Fruit fly (Drosophila melanogaster): ENCODE results near the gene PGRP-SB2.
A peak's percentile ranks its signal among the peaks of the same experiment; 100 is the strongest.

Gene PGRP-SB2

DNA sequence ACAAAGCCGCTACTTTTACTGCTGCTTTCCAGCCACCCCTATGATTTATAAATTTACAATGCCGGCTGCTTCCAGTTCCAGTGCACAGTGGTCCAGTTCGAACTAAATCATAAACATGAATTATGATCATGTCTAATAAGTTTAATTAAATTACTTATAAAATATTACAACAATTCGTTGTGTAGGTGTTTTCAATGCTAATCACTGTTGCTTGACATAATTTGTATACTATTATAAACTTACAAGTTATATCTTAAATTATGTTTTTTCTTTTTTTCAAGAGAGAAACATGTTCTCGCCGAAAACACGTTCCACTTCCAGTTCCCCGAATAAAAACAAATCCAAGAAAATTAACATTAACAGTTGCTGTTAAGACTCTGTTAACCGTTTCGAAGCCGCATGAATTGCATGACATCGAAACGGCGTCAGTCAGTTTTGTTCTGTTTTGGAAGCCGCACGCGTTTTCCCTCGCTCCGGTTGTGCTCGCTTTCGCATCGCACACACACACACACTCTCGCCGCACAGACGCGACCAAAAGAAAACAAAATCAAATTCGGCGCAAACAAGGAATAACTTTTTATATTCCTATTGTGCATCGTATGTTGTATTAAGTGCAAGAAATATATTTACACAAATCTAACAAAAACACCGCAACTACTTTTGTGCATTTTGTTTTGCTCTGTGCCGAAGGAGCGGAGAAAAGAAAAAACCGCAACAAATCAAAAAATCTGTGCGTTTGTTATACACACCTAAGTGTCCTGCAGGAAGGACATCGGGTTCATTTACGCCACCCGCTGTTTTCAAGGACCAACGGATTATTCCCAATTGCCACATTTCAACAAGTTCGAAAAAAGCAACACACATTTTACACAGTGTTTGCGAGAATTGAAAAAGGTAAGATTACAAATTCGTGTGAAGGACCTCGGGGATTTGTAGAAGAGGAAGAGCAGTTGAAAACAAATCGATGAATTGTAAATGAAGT lies 39.6 kb downstream of the PGRP-SB2 start, which contains the start of gene Nrt (continued):
- TF ChIP-seq CG15601 (tag; optimal IDR thresholded peaks at IDR 0.05) (peak; percentile 67), dmrt11E (tag; optimal IDR thresholded peaks at IDR 0.05) (peak; percentile 74), crc (GFP tag; optimal IDR thresholded peaks at IDR 0.05) (no peak), BtbVII (GFP tag; optimal IDR thresholded peaks at IDR 0.05) (peak; percentile 63), CG13296 (GFP tag; optimal IDR thresholded peaks at IDR 0.05) (peak; percentile 71), Doc3 (GFP tag; IDR thresholded peaks at IDR 0.05; ENCODE audit: partially characterized antibody) (no peak), CoRest (tag; optimal IDR thresholded peaks at IDR 0.05) (peak; percentile 69), en (GFP tag; optimal IDR thresholded peaks at IDR 0.05) (no peak), Lhr (GFP tag; optimal IDR thresholded peaks at IDR 0.05) (no peak), CG17186 (GFP tag; optimal IDR thresholded peaks at IDR 0.05) (no peak), CG1832 (GFP tag; optimal IDR thresholded peaks at IDR 0.05) (no peak), Nf-YC (tag; optimal IDR thresholded peaks at IDR 0.05) (peak; percentile 69), CG18619 (GFP tag; optimal IDR thresholded peaks at IDR 0.05) (no peak), lab (GFP tag; optimal IDR thresholded peaks at IDR 0.05) (peak; percentile 80), odd (GFP tag; optimal IDR thresholded peaks at IDR 0.05) (peak; percentile 69), br (optimal IDR thresholded peaks at IDR 0.05) (no peak), z (GFP tag; IDR thresholded peaks at IDR 0.05) (no peak), ATbp (GFP tag; optimal IDR thresholded peaks at IDR 0.05) (peak; percentile 65), CG6272 (GFP tag; IDR thresholded peaks at IDR 0.05) (no peak), ems (GFP tag; optimal IDR thresholded peaks at IDR 0.05) (no peak), CG32767 (GFP tag; IDR thresholded peaks at IDR 0.05) (0 out of 2 replicates have a peak, but pooled peaks have one; percentile 14), GATAe (GFP tag; conservative IDR thresholded peaks at IDR 0.05) (no peak), CG2129 (GFP tag; IDR thresholded peaks at IDR 0.05; ENCODE audit: partially characterized antibody) (no peak), CG7271 (tag; optimal IDR thresholded peaks at IDR 0.05) (no peak), tna (GFP tag; IDR thresholded peaks at IDR 0.05; ENCODE audit: partially characterized antibody) (peak; percentile 66; the same call in 1 of the 2 replicates), CG9817 (tag; optimal IDR thresholded peaks at IDR 0.05) (peak; percentile 47), CG11696 (GFP tag; IDR thresholded peaks at IDR 0.05) (no peak), zen (tag; optimal IDR thresholded peaks at IDR 0.05) (no peak), CG13287 (GFP tag; IDR thresholded peaks at IDR 0.05; ENCODE audit: partially characterized antibody) (peak; percentile 58), dysf (GFP tag; IDR thresholded peaks at IDR 0.05) (0 out of 3 replicates have a peak, but pooled peaks have one; percentile 43), abd-A (tag; optimal IDR thresholded peaks at IDR 0.05) (peak; percentile 18), ara (GFP tag; IDR thresholded peaks at IDR 0.05) (peak; percentile 68), CG34224 (GFP tag; IDR thresholded peaks at IDR 0.05; ENCODE audit: partially characterized antibody) (peak; percentile 25; the same call in 1 of the 3 replicates), Eip74EF (GFP tag; optimal IDR thresholded peaks at IDR 0.05) (peak in 1 of 2 experiments; percentile 55), oc (tag; optimal IDR thresholded peaks at IDR 0.05) (peak; percentile 59), MTF-1 (GFP tag; optimal IDR thresholded peaks at IDR 0.05; ENCODE audit: borderline replicate concordance) (no peak), CG6765 (GFP tag; optimal IDR thresholded peaks at IDR 0.05) (peak; percentile 82), gro (GFP tag; optimal IDR thresholded peaks at IDR 0.05) (no peak), CG11695 (GFP tag; IDR thresholded peaks at IDR 0.05) (peak; percentile 69; the same call in 2 of the 3 replicates), CG17361 (GFP tag; IDR thresholded peaks at IDR 0.05) (peak; percentile 67; the same call in 2 of the 3 replicates), Side (GFP tag; optimal IDR thresholded peaks at IDR 0.05) (no peak), sisA (GFP tag; IDR thresholded peaks at IDR 0.05) (peak; percentile 14; the same call in 1 of the 2 replicates), CG7372 (GFP tag; IDR thresholded peaks at IDR 0.05) (no peak), Hr39 (optimal IDR thresholded peaks at IDR 0.05) (no peak), zen2 (GFP tag; IDR thresholded peaks at IDR 0.05; ENCODE audit: partially characterized antibody) (no peak), lilli (GFP tag; optimal IDR thresholded peaks at IDR 0.05) (peak; percentile 31), CG34422 (GFP tag; IDR thresholded peaks at IDR 0.05) (peak; percentile 44; the same call in 1 of the 3 replicates)
